Fruit fly (Drosophila melanogaster) whole organism, embryonic: ENCODE results near the gene CG1764.

Experiments used
- CG10274 ChIP-seq: fragments of 200-800 bp; sonication (Bioruptor generic); optimal IDR thresholded peaks from 3 replicates; lab custom pipeline; 2017; ENCODE audit warnings: missing biosample characterization, mild to moderate bottlenecking, missing genetic modification characterization
- CG10366 ChIP-seq: fragments of 200-800 bp; sonication (Bioruptor generic); IDR thresholded peaks from 2 replicates; pipeline ENCODE4 v1.3.6; 2022; ENCODE audit warnings: missing biosample characterization, missing genetic modification characterization
- CG10565 ChIP-seq: fragments of 200-800 bp; sonication (Bioruptor generic); optimal IDR thresholded peaks from 3 replicates; lab custom pipeline; 2016; ENCODE audit warnings: missing biosample characterization, mild to moderate bottlenecking, missing genetic modification characterization
- CG11085 ChIP-seq: fragments of 200-800 bp; sonication (Bioruptor generic); IDR thresholded peaks from 2 replicates; pipeline ENCODE4 v1.3.6; 2022; ENCODE audit warnings: missing biosample characterization, missing genetic modification characterization
- CG12391 ChIP-seq: fragments of 200-800 bp; sonication (Bioruptor generic); optimal IDR thresholded peaks from 3 replicates; lab custom pipeline; 2018; ENCODE audit warnings: missing biosample characterization, mild to moderate bottlenecking, missing genetic modification characterization, moderate library complexity
- CG13624 ChIP-seq: fragments of 200-800 bp; sonication (Bioruptor generic); optimal IDR thresholded peaks from 2 replicates; lab custom pipeline; 2016; ENCODE audit warnings: missing biosample characterization, missing genetic modification characterization
- CG16815 ChIP-seq: fragments of 200-800 bp; sonication (Bioruptor generic); optimal IDR thresholded peaks from 3 replicates; lab custom pipeline; 2017; ENCODE audit warnings: missing biosample characterization, mild to moderate bottlenecking, missing genetic modification characterization
- CG17359 ChIP-seq: fragments of 200-800 bp; sonication (Bioruptor generic); optimal IDR thresholded peaks from 3 replicates; lab custom pipeline; 2018; ENCODE audit warnings: missing biosample characterization, mild to moderate bottlenecking, missing genetic modification characterization, moderate library complexity
- CG18764 ChIP-seq: fragments of 200-800 bp; sonication (Bioruptor generic); optimal IDR thresholded peaks from 3 replicates; lab custom pipeline; 2016; ENCODE audit warnings: missing biosample characterization, missing genetic modification characterization
- CG2202 ChIP-seq: fragments of 200-800 bp; sonication (Bioruptor generic); optimal IDR thresholded peaks from 2 replicates; lab custom pipeline; 2018; ENCODE audit warnings: missing biosample characterization, mild to moderate bottlenecking, missing genetic modification characterization
- CG2678 ChIP-seq: fragments of 200-800 bp; sonication (Bioruptor generic); optimal IDR thresholded peaks from 3 replicates; lab custom pipeline; 2019; ENCODE audit warnings: missing biosample characterization, mild to moderate bottlenecking, missing genetic modification characterization, moderate library complexity
- CG3281 ChIP-seq: fragments of 200-800 bp; sonication (Bioruptor generic); optimal IDR thresholded peaks from 3 replicates; lab custom pipeline; 2017; ENCODE audit warnings: missing biosample characterization, mild to moderate bottlenecking, missing genetic modification characterization
- CG4282 ChIP-seq: fragments of 200-800 bp; sonication (Bioruptor generic); optimal IDR thresholded peaks from 2 replicates; lab custom pipeline; 2016; ENCODE audit warnings: missing biosample characterization, missing genetic modification characterization
- CG4360 ChIP-seq: fragments of 200-800 bp; sonication (Bioruptor generic); IDR thresholded peaks from 2 replicates; pipeline ENCODE4 v1.3.6; 2022; ENCODE audit warnings: missing biosample characterization, missing genetic modification characterization
- CG6765 ChIP-seq: fragments of 200-800 bp; sonication (Bioruptor generic); optimal IDR thresholded peaks from 3 replicates; lab custom pipeline; 2017; ENCODE audit warnings: missing biosample characterization, mild to moderate bottlenecking, missing genetic modification characterization
- CG6791 ChIP-seq: fragments of 200-800 bp; sonication (Bioruptor generic); IDR thresholded peaks from 3 replicates; pipeline ENCODE4 v1.3.6; 2022; ENCODE audit warnings: missing biosample characterization, missing genetic modification characterization; ENCODE audit not compliant: partially characterized antibody
- CG7357 ChIP-seq: fragments of 200-800 bp; sonication (Bioruptor generic); IDR thresholded peaks from 3 replicates; pipeline ENCODE4 v1.3.6; 2022; ENCODE audit warnings: missing biosample characterization, missing genetic modification characterization
- CG7556 ChIP-seq: fragments of 200-800 bp; sonication (Bioruptor generic); optimal IDR thresholded peaks from 2 replicates; lab custom pipeline; 2017; ENCODE audit warnings: missing biosample characterization, mild to moderate bottlenecking, missing genetic modification characterization
- CG9932 ChIP-seq: fragments of 200-800 bp; sonication (Bioruptor generic); IDR thresholded peaks from 2 replicates; pipeline ENCODE4 v1.3.6; 2022; ENCODE audit warnings: missing biosample characterization, missing genetic modification characterization
- D19A ChIP-seq: fragments of 200-800 bp; optimal IDR thresholded peaks from 3 replicates; lab custom pipeline; 2019; ENCODE audit warnings: missing biosample characterization, mild to moderate bottlenecking, missing genetic modification characterization, moderate library complexity
- Doc2 ChIP-seq: fragments of 200-800 bp; sonication (Bioruptor generic); IDR thresholded peaks from 2 replicates; pipeline ENCODE4 v1.3.6; 2022; ENCODE audit warnings: missing biosample characterization, missing genetic modification characterization
- Eip74EF ChIP-seq, 2 experiments: fragments of 200-800 bp in 1 of 2; fragments of >200 bp in 1 of 2; sonication (Bioruptor generic) in 1 of 2; optimal IDR thresholded peaks; 2 replicates each; lab custom pipeline; 2017 to 2019; ENCODE audit warnings: missing biosample characterization in 2 of 2, missing genetic modification characterization in 2 of 2, mild to moderate bottlenecking in 1 of 2, moderate library complexity in 1 of 2
- Ets97D ChIP-seq: fragments of 200-800 bp; sonication (Bioruptor generic); optimal IDR thresholded peaks from 3 replicates; lab custom pipeline; 2016; ENCODE audit warnings: missing biosample characterization, missing genetic modification characterization
- Fer2 ChIP-seq: fragments of 200-800 bp; sonication (Bioruptor generic); optimal IDR thresholded peaks from 2 replicates; lab custom pipeline; 2018; ENCODE audit warnings: missing biosample characterization, mild to moderate bottlenecking, missing genetic modification characterization, moderate library complexity
- HHEX ChIP-seq: fragments of 200-800 bp; sonication (Bioruptor generic); optimal IDR thresholded peaks from 3 replicates; lab custom pipeline; 2017; ENCODE audit warnings: missing biosample characterization, mild to moderate bottlenecking, missing genetic modification characterization, missing genetic modification reagents
- Hmx ChIP-seq: fragments of 200-800 bp; sonication (Bioruptor generic); optimal IDR thresholded peaks from 2 replicates; lab custom pipeline; 2016; ENCODE audit warnings: missing biosample characterization, missing genetic modification characterization
- Lpt ChIP-seq: fragments of >200 bp; optimal IDR thresholded peaks from 2 replicates; lab custom pipeline; 2018; ENCODE audit warnings: missing biosample characterization, missing genetic modification characterization
- Max ChIP-seq: fragments of 200-800 bp; sonication (Bioruptor generic); optimal IDR thresholded peaks from 2 replicates; lab custom pipeline; 2016; ENCODE audit warnings: missing biosample characterization, mild to moderate bottlenecking, missing genetic modification characterization
- NC2β ChIP-seq: fragments of 200-800 bp; sonication (Bioruptor generic); optimal IDR thresholded peaks from 2 replicates; lab custom pipeline; 2016; ENCODE audit warnings: missing biosample characterization, missing genetic modification characterization
- Nf-YB ChIP-seq: fragments of 200-800 bp; sonication (Bioruptor generic); optimal IDR thresholded peaks from 3 replicates; lab custom pipeline; 2019; ENCODE audit warnings: missing biosample characterization, mild to moderate bottlenecking, missing genetic modification characterization, moderate library complexity
- Oaz ChIP-seq: fragments of 200-800 bp; sonication (Bioruptor generic); IDR thresholded peaks from 2 replicates; pipeline ENCODE4 v1.3.6; 2022; ENCODE audit warnings: missing biosample characterization, missing genetic modification characterization
- Opbp ChIP-seq: fragments of 200-800 bp; sonication (Bioruptor generic); IDR thresholded peaks from 3 replicates; pipeline ENCODE4 v1.3.6; 2022; ENCODE audit warnings: missing biosample characterization, missing genetic modification characterization; ENCODE audit not compliant: partially characterized antibody
- Optix ChIP-seq: fragments of 200-800 bp; sonication (Bioruptor generic); IDR thresholded peaks from 3 replicates; pipeline ENCODE4 v1.3.6; 2022; ENCODE audit warnings: missing biosample characterization, missing genetic modification characterization
- Xrp1 ChIP-seq: fragments of 200-800 bp; sonication (Bioruptor generic); IDR thresholded peaks from 2 replicates; pipeline ENCODE4 v1.3.6; 2022; ENCODE audit warnings: missing biosample characterization, missing genetic modification characterization
- ase ChIP-seq: fragments of 200-800 bp; sonication (Bioruptor generic); IDR thresholded peaks from 3 replicates; pipeline ENCODE4 v1.3.6; 2022; ENCODE audit warnings: missing biosample characterization, missing genetic modification characterization
- bbx ChIP-seq: fragments of 200-800 bp; sonication (Bioruptor generic); IDR thresholded peaks from 2 replicates; pipeline ENCODE4 v1.3.6; 2022; ENCODE audit warnings: missing biosample characterization, missing genetic modification characterization; ENCODE audit not compliant: partially characterized antibody
- corto ChIP-seq: fragments of 200-800 bp; sonication (Bioruptor generic); optimal IDR thresholded peaks from 2 replicates; lab custom pipeline; 2016; ENCODE audit warnings: missing biosample characterization, mild to moderate bottlenecking, missing genetic modification characterization, moderate library complexity
- dysf ChIP-seq: fragments of 200-800 bp; sonication (Bioruptor generic); IDR thresholded peaks from 3 replicates; pipeline ENCODE4 v1.3.6; 2022; ENCODE audit warnings: missing biosample characterization, missing genetic modification characterization
- jigr1 ChIP-seq: fragments of 200-800 bp; sonication (Bioruptor generic); IDR thresholded peaks from 3 replicates; pipeline ENCODE4 v1.3.6; 2022; ENCODE audit warnings: missing biosample characterization, missing genetic modification characterization
- lola ChIP-seq, 3 experiments: fragments of >200 bp in 2 of 3; fragments of 200-800 bp in 1 of 3; sonication (Bioruptor generic) in 1 of 3; optimal IDR thresholded peaks; 2 replicates each; lab custom pipeline; 2017 to 2019; ENCODE audit warnings: missing biosample characterization in 3 of 3, missing genetic modification characterization in 3 of 3, mild to moderate bottlenecking in 1 of 3, moderate library complexity in 1 of 3
- mld ChIP-seq: fragments of 200-800 bp; sonication (Bioruptor generic); IDR thresholded peaks from 3 replicates; pipeline ENCODE4 v1.3.6; 2022; ENCODE audit warnings: missing biosample characterization, missing genetic modification characterization; ENCODE audit not compliant: partially characterized antibody
- nmo ChIP-seq: fragments of 200-800 bp; sonication (Bioruptor generic); optimal IDR thresholded peaks from 2 replicates; lab custom pipeline; 2018; ENCODE audit warnings: missing biosample characterization, mild to moderate bottlenecking, missing genetic modification characterization, moderate library complexity
- peb ChIP-seq: fragments of 200-800 bp; sonication (Bioruptor generic); IDR thresholded peaks from 2 replicates; pipeline ENCODE4 v1.3.6; 2022; ENCODE audit warnings: missing biosample characterization, missing genetic modification characterization
- row ChIP-seq: fragments of 200-800 bp; sonication (Bioruptor generic); IDR thresholded peaks from 3 replicates; pipeline ENCODE4 v1.3.6; 2022; ENCODE audit warnings: missing biosample characterization, missing genetic modification characterization
- run ChIP-seq: fragments of 200-800 bp; sonication (Bioruptor generic); optimal IDR thresholded peaks from 3 replicates; lab custom pipeline; 2018; ENCODE audit warnings: missing biosample characterization, mild to moderate bottlenecking, missing genetic modification characterization
- stc ChIP-seq: fragments of 200-800 bp; sonication (Bioruptor generic); IDR thresholded peaks from 2 replicates; pipeline ENCODE4 v1.3.6; 2022; ENCODE audit warnings: missing biosample characterization, missing genetic modification characterization
- tap ChIP-seq: fragments of 200-800 bp; optimal IDR thresholded peaks from 3 replicates; lab custom pipeline; 2019; ENCODE audit warnings: missing biosample characterization, mild to moderate bottlenecking, missing genetic modification characterization, moderate library complexity
- tgo ChIP-seq: fragments of 200-800 bp; sonication (Bioruptor generic); IDR thresholded peaks from 3 replicates; pipeline ENCODE4 v1.3.6; 2022; ENCODE audit warnings: missing biosample characterization, missing genetic modification characterization
- twi ChIP-seq: fragments of 200-800 bp; optimal IDR thresholded peaks from 2 replicates; lab custom pipeline; 2019; ENCODE audit warnings: missing biosample characterization, mild to moderate bottlenecking, missing genetic modification characterization, moderate library complexity

Gene CG1764

dm6 chrX:13285001-13285748 lies 17.0 kb downstream of the CG1764 start, which contains the start of the genes HDAC4 and CG15743 (continued):
- TF ChIP-seq D19A (tag; lab: Kevin White, UChicago) (no peak), row (GFP tag; lab: Robert Waterston, UW) (peak; percentile 57; the same call in 2 of the 3 replicates), CG17359 (tag; lab: Kevin White, UChicago) (no peak), CG4282 (no peak), CG4360 (GFP tag; lab: Robert Waterston, UW) (peak; percentile 61), dysf (GFP tag; lab: Robert Waterston, UW) (no peak), CG18764 (GFP tag; lab: Kevin White, UChicago) (no peak), corto (GFP tag; lab: Kevin White, UChicago) (peak; percentile 7), CG13624 (GFP tag; lab: Kevin White, UChicago) (peak; percentile 26), Eip74EF (GFP tag; optimal IDR thresholded peaks at IDR 0.05; lab: Kevin White, UChicago) (no peak), lola (GFP tag; optimal IDR thresholded peaks at IDR 0.05; lab: Kevin White, UChicago) (no peak), bbx (peak; percentile 90), tgo (GFP tag; lab: Robert Waterston, UW) (no peak), Oaz (GFP tag; lab: Robert Waterston, UW) (no peak), CG10366 (GFP tag; lab: Robert Waterston, UW) (no peak), CG6765 (GFP tag; lab: Kevin White, UChicago) (no peak), Hmx (GFP tag; lab: Kevin White, UChicago) (no peak), Opbp (GFP tag; lab: Robert Waterston, UW) (peak; percentile 86), peb (GFP tag; lab: Robert Waterston, UW) (no peak), CG2202 (tag; lab: Kevin White, UChicago) (no peak), tap (no peak), Optix (GFP tag; lab: Robert Waterston, UW) (no peak), Doc2 (GFP tag; lab: Robert Waterston, UW) (no peak), Xrp1 (GFP tag; lab: Robert Waterston, UW) (0 out of 2 replicates have a peak, but pooled peaks have one; percentile 12), stc (GFP tag; lab: Robert Waterston, UW) (no peak), twi (tag; lab: Kevin White, UChicago) (no peak), jigr1 (no peak), Fer2 (no peak), CG7556 (GFP tag; lab: Kevin White, UChicago) (no peak), HHEX (GFP tag; lab: Kevin White, UChicago) (no peak), CG9932 (GFP tag; lab: Robert Waterston, UW) (peak; percentile 18; the same call in 1 of the 2 replicates), CG10565 (no peak), ase (GFP tag; lab: Robert Waterston, UW) (no peak), CG3281 (GFP tag; lab: Kevin White, UChicago) (no peak), NC2β (GFP tag; lab: Kevin White, UChicago) (no peak), CG10274 (GFP tag; lab: Kevin White, UChicago) (no peak), run (tag; lab: Kevin White, UChicago) (no peak), Max (GFP tag; lab: Kevin White, UChicago) (peak; percentile 2), CG16815 (no peak), CG6791 (GFP tag; lab: Robert Waterston, UW) (peak; percentile 91), Lpt (GFP tag; lab: Kevin White, UChicago) (no peak), mld (GFP tag; lab: Robert Waterston, UW) (peak; percentile 80; the same call in 2 of the 3 replicates), CG11085 (GFP tag; lab: Robert Waterston, UW) (no peak), CG12391 (tag; lab: Kevin White, UChicago) (peak; percentile 44), CG7357 (GFP tag; lab: Robert Waterston, UW) (no peak), Nf-YB (GFP tag; lab: Kevin White, UChicago) (no peak), CG2678 (tag; lab: Kevin White, UChicago) (no peak), Ets97D (GFP tag; lab: Kevin White, UChicago) (peak; percentile 31), nmo (GFP tag; lab: Kevin White, UChicago) (peak; percentile 45)
